Fruit fly (Drosophila melanogaster) whole organism, embryonic: Measurements from ENCODE around the gene rho-5.

ENCODE experiments used
- Abd-B ChIP-seq: fragments of 200-800 bp; sonication (Bioruptor generic); optimal IDR thresholded peaks from 2 replicates; lab custom pipeline; 2018; ENCODE audit warnings: missing biosample characterization, mild to moderate bottlenecking, missing genetic modification characterization, moderate library complexity
- Atf6 ChIP-seq: fragments of 200-800 bp; sonication (Bioruptor generic); IDR thresholded peaks from 2 replicates; pipeline ENCODE4 v1.3.6; 2022; ENCODE audit warnings: missing biosample characterization, missing genetic modification characterization
- BEAF-32 ChIP-seq: fragments of 200-800 bp; sonication (Bioruptor generic); optimal IDR thresholded peaks from 3 replicates; lab custom pipeline; 2017; ENCODE audit warnings: missing biosample characterization, missing genetic modification characterization, mild to moderate bottlenecking, moderate library complexity, missing genetic modification reagents
- CG10979 ChIP-seq: fragments of 200-800 bp; sonication (Bioruptor generic); optimal IDR thresholded peaks from 2 replicates; lab custom pipeline; 2018; ENCODE audit warnings: missing biosample characterization, mild to moderate bottlenecking, missing genetic modification characterization, moderate library complexity
- CG11560 ChIP-seq: fragments of 200-800 bp; sonication (Bioruptor generic); IDR thresholded peaks from 3 replicates; pipeline ENCODE4 v1.3.6; 2022; ENCODE audit warnings: missing biosample characterization, missing genetic modification characterization
- CG12659 ChIP-seq: fragments of 200-800 bp; sonication (Bioruptor generic); optimal IDR thresholded peaks from 3 replicates; lab custom pipeline; 2017; ENCODE audit warnings: mild to moderate bottlenecking, missing biosample characterization, missing genetic modification reagents, missing genetic modification characterization
- CG12744 ChIP-seq: fragments of 200-800 bp; sonication (Bioruptor generic); optimal IDR thresholded peaks from 2 replicates; lab custom pipeline; 2016; ENCODE audit warnings: missing biosample characterization, missing genetic modification characterization
- CG12769 ChIP-seq: fragments of 200-800 bp; sonication (Bioruptor generic); optimal IDR thresholded peaks from 2 replicates; lab custom pipeline; 2019; ENCODE audit warnings: missing biosample characterization, mild to moderate bottlenecking, missing genetic modification characterization, moderate library complexity
- CG13296 ChIP-seq: fragments of 200-800 bp; sonication (Bioruptor generic); optimal IDR thresholded peaks from 3 replicates; lab custom pipeline; 2018; ENCODE audit warnings: missing biosample characterization, mild to moderate bottlenecking, missing genetic modification characterization
- CG15514 ChIP-seq: fragments of 200-800 bp; sonication (Bioruptor generic); optimal IDR thresholded peaks from 3 replicates; lab custom pipeline; 2017; ENCODE audit warnings: missing biosample characterization, missing genetic modification characterization, mild to moderate bottlenecking, moderate library complexity, missing genetic modification reagents
- CG18262 ChIP-seq: fragments of 200-800 bp; optimal IDR thresholded peaks from 3 replicates; lab custom pipeline; 2019; ENCODE audit warnings: missing biosample characterization, mild to moderate bottlenecking, missing genetic modification characterization, moderate library complexity
- CG18764 ChIP-seq: fragments of 200-800 bp; sonication (Bioruptor generic); optimal IDR thresholded peaks from 3 replicates; lab custom pipeline; 2016; ENCODE audit warnings: missing biosample characterization, missing genetic modification characterization
- CG2116 ChIP-seq: fragments of 200-800 bp; sonication (Bioruptor generic); optimal IDR thresholded peaks from 3 replicates; lab custom pipeline; 2018; ENCODE audit warnings: missing biosample characterization, mild to moderate bottlenecking, missing genetic modification characterization
- CG2678 ChIP-seq: fragments of 200-800 bp; sonication (Bioruptor generic); optimal IDR thresholded peaks from 3 replicates; lab custom pipeline; 2019; ENCODE audit warnings: missing biosample characterization, mild to moderate bottlenecking, missing genetic modification characterization, moderate library complexity
- CG4404 ChIP-seq: fragments of 200-800 bp; sonication (Bioruptor generic); IDR thresholded peaks from 2 replicates; pipeline ENCODE4 v1.3.6; 2022; ENCODE audit warnings: missing biosample characterization, missing genetic modification characterization
- CG5245 ChIP-seq: fragments of 200-800 bp; sonication (Bioruptor generic); optimal IDR thresholded peaks from 3 replicates; lab custom pipeline; 2016; ENCODE audit warnings: missing biosample characterization, missing genetic modification characterization
- CG6254 ChIP-seq: fragments of 200-800 bp; sonication (Bioruptor generic); optimal IDR thresholded peaks from 3 replicates; lab custom pipeline; 2017; ENCODE audit warnings: mild to moderate bottlenecking, missing biosample characterization, missing genetic modification reagents, missing genetic modification characterization
- CG7963 ChIP-seq: fragments of 200-800 bp; sonication (Bioruptor generic); IDR thresholded peaks from 3 replicates; pipeline ENCODE4 v1.3.6; 2022; ENCODE audit warnings: missing biosample characterization, missing genetic modification characterization; ENCODE audit not compliant: partially characterized antibody
- CG8924 ChIP-seq: fragments of 200-800 bp; optimal IDR thresholded peaks from 3 replicates; lab custom pipeline; 2019; ENCODE audit warnings: missing biosample characterization, mild to moderate bottlenecking, missing genetic modification characterization, moderate library complexity
- CkIIα-i1 ChIP-seq: fragments of 200-800 bp; sonication (Bioruptor generic); IDR thresholded peaks from 2 replicates; pipeline ENCODE4 v1.3.6; 2022; ENCODE audit warnings: missing biosample characterization, missing genetic modification characterization
- D19B ChIP-seq: fragments of 200-800 bp; sonication (Bioruptor generic); optimal IDR thresholded peaks from 2 replicates; lab custom pipeline; 2017; ENCODE audit warnings: missing biosample characterization, mild to moderate bottlenecking, missing genetic modification characterization
- E2f1 ChIP-seq: fragments of 200-800 bp; sonication (Bioruptor generic); IDR thresholded peaks from 2 replicates; pipeline ENCODE4 v1.3.6; 2022; ENCODE audit warnings: missing biosample characterization, missing genetic modification characterization
- Ets97D ChIP-seq: fragments of 200-800 bp; sonication (Bioruptor generic); optimal IDR thresholded peaks from 3 replicates; lab custom pipeline; 2016; ENCODE audit warnings: missing biosample characterization, missing genetic modification characterization
- GATAe ChIP-seq: fragments of 200-800 bp; sonication (Bioruptor generic); conservative IDR thresholded peaks from 2 replicates; pipeline ENCODE4 v1.3.6; 2022; ENCODE audit warnings: missing biosample characterization, missing genetic modification characterization
- HLH4C ChIP-seq: fragments of 200-800 bp; sonication (Bioruptor generic); IDR thresholded peaks from 3 replicates; pipeline ENCODE4 v1.3.6; 2022; ENCODE audit warnings: missing biosample characterization, missing genetic modification characterization; ENCODE audit not compliant: partially characterized antibody
- Hr3 ChIP-seq: fragments of 200-800 bp; sonication (Bioruptor generic); optimal IDR thresholded peaks from 3 replicates; lab custom pipeline; 2016; ENCODE audit warnings: missing biosample characterization, missing genetic modification characterization
- Hr78 ChIP-seq, 2 experiments: fragments of 200-800 bp in 1 of 2; fragments of >200 bp in 1 of 2; sonication (Bioruptor generic) in 1 of 2; optimal IDR thresholded peaks; 2 replicates each; lab custom pipeline; 2017 to 2019; ENCODE audit warnings: missing biosample characterization in 2 of 2, missing genetic modification characterization in 2 of 2, mild to moderate bottlenecking in 1 of 2, moderate library complexity in 1 of 2
- Ravus ChIP-seq: fragments of 200-800 bp; sonication (Bioruptor generic); IDR thresholded peaks from 2 replicates; pipeline ENCODE4 v1.3.6; 2022; ENCODE audit warnings: missing biosample characterization, missing genetic modification characterization
- abd-A ChIP-seq: fragments of 200-800 bp; sonication (Bioruptor generic); optimal IDR thresholded peaks from 3 replicates; lab custom pipeline; 2019; ENCODE audit warnings: missing biosample characterization, mild to moderate bottlenecking, missing genetic modification characterization, moderate library complexity
- amos ChIP-seq: fragments of 200-800 bp; sonication (Bioruptor generic); IDR thresholded peaks from 2 replicates; pipeline ENCODE4 v1.3.6; 2022; ENCODE audit warnings: missing biosample characterization, missing genetic modification characterization; ENCODE audit not compliant: partially characterized antibody
- dati ChIP-seq: fragments of 200-800 bp; sonication (Bioruptor generic); IDR thresholded peaks from 2 replicates; pipeline ENCODE4 v1.3.6; 2022; ENCODE audit warnings: missing biosample characterization, missing genetic modification characterization
- dimm ChIP-seq: fragments of 200-800 bp; sonication (Bioruptor generic); IDR thresholded peaks from 2 replicates; pipeline ENCODE4 v1.3.6; 2022; ENCODE audit warnings: missing biosample characterization, missing genetic modification characterization
- dm ChIP-seq: fragments of 200-800 bp; sonication (Bioruptor generic); optimal IDR thresholded peaks from 3 replicates; lab custom pipeline; 2016; ENCODE audit warnings: missing biosample characterization, missing genetic modification characterization
- ems ChIP-seq: fragments of 200-800 bp; sonication (Bioruptor generic); optimal IDR thresholded peaks from 3 replicates; lab custom pipeline; 2016; ENCODE audit warnings: missing biosample characterization, missing genetic modification characterization
- eve ChIP-seq, 2 experiments: fragments of >200 bp; optimal IDR thresholded peaks; 2 replicates each; lab custom pipeline; 2017; ENCODE audit warnings: missing biosample characterization in 2 of 2, missing genetic modification characterization in 2 of 2
- gcm2 ChIP-seq: fragments of 200-800 bp; sonication (Bioruptor generic); optimal IDR thresholded peaks from 2 replicates; lab custom pipeline; 2016; ENCODE audit warnings: missing biosample characterization, missing genetic modification characterization
- hth ChIP-seq: fragments of >200 bp; optimal IDR thresholded peaks from 2 replicates; lab custom pipeline; 2017; ENCODE audit warnings: inconsistent platforms
- ind ChIP-seq: fragments of 200-800 bp; sonication (Bioruptor generic); optimal IDR thresholded peaks from 3 replicates; lab custom pipeline; 2016; ENCODE audit warnings: missing biosample characterization, missing genetic modification characterization
- jigr1 ChIP-seq: fragments of 200-800 bp; sonication (Bioruptor generic); IDR thresholded peaks from 3 replicates; pipeline ENCODE4 v1.3.6; 2022; ENCODE audit warnings: missing biosample characterization, missing genetic modification characterization
- kah ChIP-seq: fragments of 200-800 bp; sonication (Bioruptor generic); optimal IDR thresholded peaks from 2 replicates; lab custom pipeline; 2018; ENCODE audit warnings: missing biosample characterization, mild to moderate bottlenecking, missing genetic modification characterization
- mam ChIP-seq: fragments of 200-800 bp; sonication (Bioruptor generic); optimal IDR thresholded peaks from 3 replicates; lab custom pipeline; 2016; ENCODE audit warnings: missing biosample characterization, missing genetic modification characterization
- nom ChIP-seq: fragments of 200-800 bp; sonication (Bioruptor generic); optimal IDR thresholded peaks from 2 replicates; lab custom pipeline; 2017; ENCODE audit warnings: missing biosample characterization, missing genetic modification characterization, mild to moderate bottlenecking, moderate library complexity, missing genetic modification reagents
- odd ChIP-seq: fragments of 200-800 bp; sonication (Bioruptor generic); optimal IDR thresholded peaks from 2 replicates; lab custom pipeline; 2017; ENCODE audit warnings: missing biosample characterization, mild to moderate bottlenecking, missing genetic modification characterization
- pfk ChIP-seq: fragments of 200-800 bp; sonication (Bioruptor generic); optimal IDR thresholded peaks from 2 replicates; lab custom pipeline; 2018; ENCODE audit warnings: missing biosample characterization, mild to moderate bottlenecking, missing genetic modification characterization, moderate library complexity
- sens ChIP-seq: fragments of 200-800 bp; sonication (Bioruptor generic); peaks from one replicate; lab custom pipeline; 2016; ENCODE audit warnings: missing biosample characterization, missing genetic modification characterization
- slbo ChIP-seq: fragments of 200-800 bp; sonication (Bioruptor generic); IDR thresholded peaks from 2 replicates; pipeline ENCODE4 v1.3.6; 2022; ENCODE audit warnings: missing biosample characterization, missing genetic modification characterization
- stwl ChIP-seq: fragments of 200-800 bp; sonication (Bioruptor generic); optimal IDR thresholded peaks from 3 replicates; lab custom pipeline; 2018; ENCODE audit warnings: missing biosample characterization, mild to moderate bottlenecking, missing genetic modification characterization, moderate library complexity
- tll ChIP-seq, 2 experiments: fragments of 200-800 bp in 1 of 2; fragments of >200 bp in 1 of 2; sonication (Bioruptor generic) in 1 of 2; optimal IDR thresholded peaks; 2 replicates each; lab custom pipeline; 2017 to 2019; ENCODE audit warnings: missing biosample characterization in 2 of 2, missing genetic modification characterization in 2 of 2, mild to moderate bottlenecking in 1 of 2, moderate library complexity in 1 of 2
- vnd ChIP-seq: fragments of 200-800 bp; sonication (Bioruptor generic); IDR thresholded peaks from 3 replicates; pipeline ENCODE4 v1.3.6; 2022; ENCODE audit warnings: missing biosample characterization, missing genetic modification characterization; ENCODE audit not compliant: partially characterized antibody

rho-5 gene

dm6 chr2L:10403803-10404315 is 30.2 kb upstream of the rho-5 start (continued):
- no peak for TF ChIP-seq jigr1 (GFP tag; lab: Robert Waterston, UW)
- TF ChIP-seq BEAF-32 (GFP tag; lab: Kevin White, UChicago): peak; percentile 57
- TF ChIP-seq Hr78 (GFP tag; optimal IDR thresholded peaks at IDR 0.05; lab: Kevin White, UChicago): no peak
- TF ChIP-seq stwl: peak; percentile 10
- peak; percentile 21; the same call in 1 of the 2 replicates for TF ChIP-seq amos (GFP tag; lab: Robert Waterston, UW)
- TF ChIP-seq CG11560 (tag; lab: Robert Waterston, UW): no peak
- TF ChIP-seq Ets97D (GFP tag; lab: Kevin White, UChicago): peak; percentile 27
- no peak for TF ChIP-seq slbo
- TF ChIP-seq hth (lab: Kevin White, UChicago): no peak
- no peak for TF ChIP-seq ems (GFP tag; lab: Kevin White, UChicago)
- no peak for TF ChIP-seq gcm2 (GFP tag; lab: Kevin White, UChicago)
- peak; percentile 91 for TF ChIP-seq sens
- no peak for TF ChIP-seq ind (GFP tag; lab: Kevin White, UChicago)
- TF ChIP-seq nom (GFP tag; lab: Kevin White, UChicago): no peak
- no peak for TF ChIP-seq kah (GFP tag; lab: Kevin White, UChicago)
- no peak for TF ChIP-seq GATAe (GFP tag; lab: Robert Waterston, UW)
- peak in 1 of 2 experiments; percentile 61 for TF ChIP-seq eve (GFP tag; optimal IDR thresholded peaks at IDR 0.05; lab: Kevin White, UChicago)
- TF ChIP-seq HLH4C (GFP tag; lab: Robert Waterston, UW): peak; percentile 67
- TF ChIP-seq CG18262: no peak
- TF ChIP-seq CG7963: no peak
- no peak for TF ChIP-seq CG10979
- TF ChIP-seq CG2116 (GFP tag; lab: Kevin White, UChicago): peak; percentile 72
- no peak for TF ChIP-seq odd
- no peak for TF ChIP-seq CG15514 (GFP tag; lab: Kevin White, UChicago)
- TF ChIP-seq dm (GFP tag; lab: Kevin White, UChicago): no peak
- no peak for TF ChIP-seq D19B
- TF ChIP-seq mam (GFP tag; lab: Kevin White, UChicago): peak; percentile 25
- no peak for TF ChIP-seq Atf6 (GFP tag; lab: Robert Waterston, UW)
- TF ChIP-seq vnd (GFP tag; lab: Robert Waterston, UW): 0 out of 3 replicates have a peak, but pooled peaks have one; percentile 38
- TF ChIP-seq Hr3: no peak
- TF ChIP-seq dati (GFP tag; lab: Robert Waterston, UW): no peak
- TF ChIP-seq CG12659 (GFP tag; lab: Kevin White, UChicago): peak; percentile 57

- no peak for TF ChIP-seq CkIIα-i1 (GFP tag; lab: Robert Waterston, UW)
- TF ChIP-seq E2f1 (GFP tag; lab: Robert Waterston, UW): no peak
- peak; percentile 60 for TF ChIP-seq CG13296 (GFP tag; lab: Kevin White, UChicago)
- no peak for TF ChIP-seq dimm (GFP tag; lab: Robert Waterston, UW)
- no peak for TF ChIP-seq CG4404 (GFP tag; lab: Robert Waterston, UW)
- no peak for TF ChIP-seq pfk (GFP tag; lab: Kevin White, UChicago)
- TF ChIP-seq tll (GFP tag; optimal IDR thresholded peaks at IDR 0.05; lab: Kevin White, UChicago): peak in 1 of 2 experiments; percentile 30
- TF ChIP-seq CG8924: peak; percentile 12
- TF ChIP-seq CG12769 (tag; lab: Kevin White, UChicago): no peak
- no peak for TF ChIP-seq CG15514 (GFP tag; lab: Kevin White, UChicago)
- TF ChIP-seq CG5245 (GFP tag; lab: Kevin White, UChicago): no peak
- no peak for TF ChIP-seq CG12744 (GFP tag; lab: Kevin White, UChicago)
- TF ChIP-seq gcm2 (GFP tag; lab: Kevin White, UChicago): no peak
- TF ChIP-seq abd-A (tag; lab: Kevin White, UChicago): no peak
- TF ChIP-seq Abd-B (GFP tag; lab: Kevin White, UChicago): no peak
- TF ChIP-seq Ravus: no peak
- no peak for TF ChIP-seq CG18764 (GFP tag; lab: Kevin White, UChicago)
- TF ChIP-seq CG2678 (tag; lab: Kevin White, UChicago): no peak
- TF ChIP-seq CG6254 (GFP tag; lab: Kevin White, UChicago): no peak
These were observed 23.3 kb upstream of the rho-5 start for dm6 chr2L:10396877-10397587.
